Fruit fly (Drosophila melanogaster): ENCODE measurements around the gene Iml1.

The Iml1 gene

DNA sequence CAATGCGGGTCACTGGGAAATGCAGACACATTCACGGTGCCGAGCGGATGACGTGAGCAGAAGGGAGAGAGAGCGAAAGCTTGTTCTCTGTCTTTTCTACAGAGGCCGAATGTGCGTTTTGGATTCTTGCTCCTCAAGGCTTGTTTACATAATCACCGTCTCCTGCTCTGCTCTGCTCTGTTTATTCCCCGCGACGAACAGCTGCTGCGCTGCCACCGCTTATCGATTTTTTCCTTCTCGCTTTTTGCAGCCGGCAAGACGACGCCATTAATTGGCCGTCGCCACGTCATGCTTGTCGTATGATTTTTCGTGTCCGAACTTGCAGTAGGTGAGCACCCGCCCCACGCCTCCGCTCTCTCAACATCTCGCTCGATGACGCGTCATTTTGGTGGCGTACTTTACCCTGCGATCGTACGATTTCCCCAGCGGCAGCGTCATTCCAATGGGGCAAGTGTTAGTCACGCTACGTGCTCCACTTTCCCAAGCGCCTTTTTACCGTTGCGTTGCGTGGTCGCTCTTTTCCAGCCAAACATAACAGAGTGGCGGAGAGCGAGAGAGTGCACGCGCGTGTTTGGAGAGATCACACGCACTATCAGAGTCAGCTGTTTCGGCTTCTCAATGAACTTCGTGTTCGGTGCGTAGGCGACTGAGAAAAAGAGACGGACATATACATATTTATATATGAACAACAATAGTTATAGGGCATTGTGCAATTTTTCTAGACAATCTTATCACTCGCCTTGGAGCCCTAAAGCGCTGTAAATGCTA lies 12.7 kb upstream of the Iml1 start:
- peak; percentile 77 for TF ChIP-seq Dll (optimal IDR thresholded peaks at IDR 0.05)
- no peak for TF ChIP-seq usp (GFP tag; optimal IDR thresholded peaks at IDR 0.05)

DNA sequence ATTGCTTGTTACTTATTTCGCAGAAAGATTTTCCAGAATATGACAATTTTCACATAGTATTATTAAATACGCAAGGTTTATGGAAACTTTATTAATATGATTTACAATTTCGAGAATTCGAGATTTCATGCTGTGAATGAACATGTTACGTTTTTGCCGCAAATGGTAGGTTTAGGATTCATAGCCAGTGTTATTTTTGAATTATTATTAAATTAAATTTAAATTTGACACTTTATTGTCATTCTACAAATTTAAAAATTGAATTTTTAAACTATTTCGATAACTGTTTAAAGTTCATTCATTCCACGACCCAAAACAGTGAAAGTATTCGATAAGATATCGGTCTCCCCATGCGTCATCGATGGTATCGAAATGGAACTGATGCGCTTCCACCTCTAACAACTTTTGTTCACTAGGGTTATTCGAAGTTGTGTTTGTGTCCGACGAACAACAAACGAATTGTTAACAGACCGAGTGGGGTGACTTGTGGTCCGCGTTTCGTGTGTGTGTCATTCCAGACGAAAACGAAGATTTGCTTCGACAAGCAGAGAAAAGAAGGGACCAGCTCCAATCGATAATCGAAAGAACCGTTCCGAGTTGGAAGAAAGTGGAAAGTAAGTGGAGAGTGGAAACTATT lies 12.0 kb upstream of the Iml1 start, which contains the start of the genes CG32313 and Pcyt1:
Gene CG32313 (minus strand): TSS at position 51 of the 637 bp plus-strand sequence.
Gene Pcyt1 (plus strand): TSS at position 400 of the 637 bp plus-strand sequence.
- no peak for TF ChIP-seq EcR (GFP tag; optimal IDR thresholded peaks at IDR 0.05)
- TF ChIP-seq psq (optimal IDR thresholded peaks at IDR 0.05) = no peak
- no peak for TF ChIP-seq Dll (optimal IDR thresholded peaks at IDR 0.05)
- no peak for TF ChIP-seq CG8478 (optimal IDR thresholded peaks at IDR 0.05)
- no peak for TF ChIP-seq pan (optimal IDR thresholded peaks at IDR 0.05)
- no peak for TF ChIP-seq usp (GFP tag; optimal IDR thresholded peaks at IDR 0.05)

DNA sequence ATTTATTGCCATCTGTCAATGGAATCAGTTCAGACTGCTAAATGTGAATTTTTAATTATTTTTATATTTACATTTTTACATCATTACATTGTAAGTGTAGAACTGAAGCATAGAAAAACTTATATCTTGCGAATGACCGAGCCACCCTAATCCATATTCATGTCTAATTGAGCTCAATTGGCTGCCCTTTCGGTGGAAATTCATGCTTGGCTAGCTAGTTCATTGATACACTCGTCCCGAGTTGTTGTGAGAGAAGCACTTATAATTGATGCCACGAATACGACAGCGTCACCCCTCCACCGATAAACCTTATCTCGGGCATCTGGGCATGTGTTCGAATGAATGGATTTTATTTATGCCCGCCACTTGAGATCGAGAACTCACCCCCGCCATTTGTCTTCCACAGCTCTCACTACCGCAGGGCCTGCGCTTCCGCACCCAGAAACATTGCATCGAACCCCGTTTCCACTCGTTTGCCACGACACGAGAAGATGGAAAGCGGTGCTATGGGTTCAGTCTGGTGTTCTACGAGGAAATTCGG lies 4.5 kb upstream of the Iml1 start:
- TF ChIP-seq pan (optimal IDR thresholded peaks at IDR 0.05) (no peak), EcR (GFP tag; optimal IDR thresholded peaks at IDR 0.05) (no peak)

- TF ChIP-seq usp (GFP tag; optimal IDR thresholded peaks at IDR 0.05) = no peak
Observed at dm6 chr3L:1537353-1537752, 3.5 kb upstream of the Iml1 start.

dm6 chr3L:1536487-1537337 lies 2.9 kb upstream of the Iml1 start, which contains the start of the genes CG12091 and pns:
CG12091 (minus strand) TSS chr3L:1536835.
pns (plus strand) TSS chr3L:1537137.
- TF ChIP-seq pan (optimal IDR thresholded peaks at IDR 0.05) (no peak), Dll (optimal IDR thresholded peaks at IDR 0.05) (no peak), usp (GFP tag; optimal IDR thresholded peaks at IDR 0.05) (no peak), EcR (GFP tag; optimal IDR thresholded peaks at IDR 0.05) (no peak), CG8478 (optimal IDR thresholded peaks at IDR 0.05) (no peak), psq (optimal IDR thresholded peaks at IDR 0.05) (no peak)

DNA sequence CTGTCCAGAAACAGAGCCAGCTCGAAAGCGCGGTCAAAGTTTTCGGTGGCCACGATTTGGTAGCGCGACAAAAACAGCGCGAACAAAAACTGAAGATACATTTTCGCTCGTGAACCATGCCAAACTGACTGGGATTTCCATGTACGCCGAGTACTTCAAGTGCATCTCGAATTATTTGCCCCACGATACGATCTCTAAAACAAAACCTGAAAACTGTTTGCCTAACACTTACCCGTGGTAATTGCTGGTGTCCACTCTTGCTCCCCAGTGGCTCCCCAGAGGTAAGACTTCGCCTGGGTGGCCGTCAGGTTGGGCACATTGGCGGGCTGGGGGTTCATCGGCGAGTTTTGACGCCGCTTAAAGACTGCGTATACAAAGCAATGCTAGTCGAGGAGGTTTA lies 2.7 kb downstream of the Iml1 start, which contains the start of gene Ir62a:
Gene Ir62a (minus strand): TSS at position 101 of the 400 bp plus-strand sequence.
- TF ChIP-seq usp (GFP tag; optimal IDR thresholded peaks at IDR 0.05) (no peak), CG8478 (optimal IDR thresholded peaks at IDR 0.05) (no peak), psq (optimal IDR thresholded peaks at IDR 0.05) (no peak), pan (optimal IDR thresholded peaks at IDR 0.05) (no peak), EcR (GFP tag; optimal IDR thresholded peaks at IDR 0.05) (no peak), Dll (optimal IDR thresholded peaks at IDR 0.05) (no peak)

DNA sequence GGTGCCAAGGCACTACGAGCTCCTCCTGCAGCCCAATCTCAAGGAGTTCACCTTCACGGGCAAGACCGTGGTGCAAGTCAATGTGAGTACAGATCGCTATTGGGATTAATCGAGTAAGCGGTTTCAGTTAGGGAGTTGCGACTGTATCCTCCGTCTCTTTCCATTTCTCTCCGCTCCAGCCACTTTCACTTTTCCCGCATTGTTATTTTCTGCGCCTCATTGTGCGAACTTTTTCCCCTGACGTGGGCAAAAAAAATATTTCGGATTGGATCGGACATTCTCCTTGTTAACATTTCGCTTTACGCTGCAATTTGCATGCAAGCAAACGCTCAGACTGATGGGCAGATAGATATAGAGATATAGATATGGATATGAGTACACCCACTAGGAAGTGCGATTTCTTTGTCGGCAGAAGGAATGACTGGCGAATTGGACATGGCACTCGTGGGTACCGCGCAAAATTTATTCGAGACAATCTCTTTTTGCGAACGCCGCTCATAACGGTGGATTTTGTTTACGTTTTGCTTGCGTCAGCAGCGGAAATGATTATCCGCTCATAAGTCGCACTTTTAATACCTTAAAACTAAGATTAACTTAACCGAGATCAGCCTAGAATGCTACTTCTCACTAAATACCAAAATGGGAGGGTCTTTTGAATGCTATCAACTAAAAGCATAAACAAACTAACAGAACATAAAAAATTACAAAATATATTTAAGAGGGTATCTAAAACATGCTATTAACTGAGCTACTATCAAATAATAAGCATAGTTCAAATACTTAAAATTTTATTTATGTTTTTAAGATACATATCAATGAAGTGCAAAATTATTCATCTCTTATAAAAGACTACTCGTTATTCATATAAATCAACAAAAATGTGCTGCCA lies 14.9 kb downstream of the Iml1 start:
- TF ChIP-seq CG8478 (optimal IDR thresholded peaks at IDR 0.05) = no peak
- no peak for TF ChIP-seq pan (optimal IDR thresholded peaks at IDR 0.05)
- no peak for TF ChIP-seq EcR (GFP tag; optimal IDR thresholded peaks at IDR 0.05)
- TF ChIP-seq psq (optimal IDR thresholded peaks at IDR 0.05) = no peak
- no peak for TF ChIP-seq usp (GFP tag; optimal IDR thresholded peaks at IDR 0.05)
- TF ChIP-seq Dll (optimal IDR thresholded peaks at IDR 0.05) = no peak

DNA sequence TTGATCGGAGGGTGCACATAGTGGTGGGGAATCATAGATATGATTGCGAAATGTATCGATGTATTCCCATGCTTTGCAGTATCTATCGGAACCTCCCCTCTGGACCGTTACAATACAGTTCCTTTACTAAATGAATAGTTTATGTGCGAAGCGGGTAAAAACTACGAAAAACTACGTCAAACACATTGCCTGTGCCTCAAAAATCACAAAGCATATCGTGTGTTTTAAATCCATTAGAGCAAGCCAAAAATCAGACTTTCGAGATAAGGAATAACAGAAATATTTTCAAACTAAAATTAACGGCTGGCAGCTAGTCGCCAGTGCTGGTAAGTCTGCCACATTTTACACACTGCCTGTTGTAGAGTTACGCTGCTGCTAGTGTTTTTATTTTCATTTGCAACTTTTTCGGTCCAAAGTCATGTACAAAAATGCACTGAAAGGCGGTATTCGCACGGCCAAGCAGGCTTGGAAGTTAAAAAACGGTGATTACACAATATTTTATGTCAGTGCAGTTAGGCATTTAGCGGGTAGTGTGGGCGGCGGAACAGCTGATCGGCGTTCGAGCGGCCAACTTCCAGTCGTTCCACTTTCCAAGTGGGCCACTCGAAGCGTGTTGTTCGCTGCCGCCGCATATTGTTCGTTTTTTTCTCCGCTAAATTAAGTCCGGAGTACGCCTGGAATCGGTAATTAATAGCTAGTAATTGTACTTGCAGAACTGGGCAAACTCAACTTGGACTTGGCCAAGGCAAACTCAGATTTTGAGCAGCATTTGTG lies 16.4 kb downstream of the Iml1 start:
- TF ChIP-seq pan (optimal IDR thresholded peaks at IDR 0.05) (no peak), EcR (GFP tag; optimal IDR thresholded peaks at IDR 0.05) (no peak), Dll (optimal IDR thresholded peaks at IDR 0.05) (no peak), CG8478 (optimal IDR thresholded peaks at IDR 0.05) (no peak), psq (optimal IDR thresholded peaks at IDR 0.05) (no peak), usp (GFP tag; optimal IDR thresholded peaks at IDR 0.05) (no peak)

DNA sequence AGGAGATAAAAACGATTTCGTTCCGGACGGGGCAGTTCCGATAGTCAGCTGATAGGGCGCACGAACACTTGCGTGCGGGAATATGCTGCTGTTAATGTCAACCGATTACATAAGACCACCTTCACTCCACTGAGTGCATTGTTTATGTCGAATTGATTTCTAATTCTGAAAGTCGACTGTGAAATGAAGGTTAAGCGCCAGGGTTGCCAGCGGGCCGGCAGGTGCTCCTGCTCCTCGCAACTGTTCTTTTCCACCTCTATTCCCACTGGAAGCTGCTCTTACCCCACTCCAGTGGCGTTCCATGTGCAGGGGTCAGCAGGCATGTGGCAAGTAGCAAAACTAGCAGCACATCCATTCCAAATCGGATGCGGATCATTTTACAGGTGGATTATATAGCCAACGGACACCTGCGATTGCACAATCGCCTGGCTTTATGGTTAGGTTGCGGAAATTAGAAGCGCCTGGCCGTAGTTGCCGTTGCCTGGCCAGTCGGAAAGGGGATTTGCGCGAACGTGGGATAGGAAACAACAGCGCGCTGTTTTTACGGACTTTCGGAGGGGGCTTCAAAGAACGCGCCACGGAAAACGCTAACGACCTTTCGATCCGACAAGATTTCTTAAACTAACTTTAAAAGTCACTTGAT lies 17.1 kb downstream of the Iml1 start, which contains the start of gene cue:
Gene cue (minus strand): TSS at position 641 of the 643 bp plus-strand sequence.
- TF ChIP-seq CG8478 (optimal IDR thresholded peaks at IDR 0.05) = no peak
- no peak for TF ChIP-seq usp (GFP tag; optimal IDR thresholded peaks at IDR 0.05)
- TF ChIP-seq pan (optimal IDR thresholded peaks at IDR 0.05) = no peak
- TF ChIP-seq EcR (GFP tag; optimal IDR thresholded peaks at IDR 0.05) = no peak
- no peak for TF ChIP-seq psq (optimal IDR thresholded peaks at IDR 0.05)
- TF ChIP-seq Dll (optimal IDR thresholded peaks at IDR 0.05) = no peak

Measured in whole organism.